Worm (Caenorhabditis elegans): ENCODE measurements around the gene W09G10.9.

DNA sequence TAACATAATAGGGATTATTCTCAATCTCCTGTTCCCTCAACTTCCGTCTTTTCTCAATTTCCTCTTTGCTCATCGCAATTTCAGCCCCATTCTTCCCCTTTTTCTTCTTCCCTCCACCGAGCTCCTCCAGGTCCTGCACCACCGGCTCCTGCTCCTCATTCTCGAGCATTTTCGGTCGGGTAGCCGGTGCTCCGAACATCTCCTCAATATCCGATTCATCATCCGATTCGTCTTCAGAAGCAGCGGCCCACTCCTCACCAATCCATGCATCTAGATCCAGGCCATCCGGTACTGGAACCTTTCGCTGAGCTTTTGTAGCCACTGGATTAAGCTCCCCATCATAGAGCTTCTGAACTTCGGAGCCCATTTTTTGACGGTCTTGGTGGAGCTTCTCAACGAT is 18.6 kb downstream of the W09G10.9 start:
- TF ChIP-seq him-1 (tag; optimal IDR thresholded peaks at IDR 0.05) (no peak), W03F9.2 (tag; optimal IDR thresholded peaks at IDR 0.05) (no peak), dao-5 (tag; optimal IDR thresholded peaks at IDR 0.05) (no peak)
